Worm (Caenorhabditis elegans) whole organism, early embryonic: ENCODE measurements around the gene kel-10.
"Not testable (repeated sequence)": the region's sequence is repeated elsewhere in the genome, so short reads cannot be mapped to it uniquely, and the experiment has no call there.

Experiments used
- B0310.2 ChIP-seq: sonication (generic microtip); optimal IDR thresholded peaks from 2 replicates; lab custom pipeline; 2016; ENCODE audit warnings: mild to moderate bottlenecking, missing genetic modification characterization, missing compliant biosample characterization
- F13C5.2 ChIP-seq: sonication (generic microtip); optimal IDR thresholded peaks from 2 replicates; lab custom pipeline; 2017; ENCODE audit warnings: mild to moderate bottlenecking, missing genetic modification characterization, inconsistent platforms, missing compliant biosample characterization
- aly-1 ChIP-seq: sonication (generic microtip); optimal IDR thresholded peaks from 2 replicates; lab custom pipeline; 2016; ENCODE audit warnings: missing genetic modification characterization, missing compliant biosample characterization
- ama-1 ChIP-seq: fragments of 150-350 bp; optimal IDR thresholded peaks from 2 replicates; lab custom pipeline; 2014
- ceh-13 ChIP-seq: fragments of 200-800 bp; sonication (Bioruptor generic); optimal IDR thresholded peaks from 2 replicates; lab custom pipeline; 2018; ENCODE audit warnings: mild to moderate bottlenecking, missing genetic modification characterization, missing compliant biosample characterization
- ceh-36 ChIP-seq: sonication (generic microtip); optimal IDR thresholded peaks from 2 replicates; lab custom pipeline; 2016; ENCODE audit warnings: missing genetic modification characterization, inconsistent platforms, missing compliant biosample characterization
- ets-7 ChIP-seq: sonication (generic microtip); optimal IDR thresholded peaks from 2 replicates; lab custom pipeline; 2016; ENCODE audit warnings: missing genotype, missing genetic modification characterization, missing compliant biosample characterization
- flt-1 ChIP-seq: fragments of 200-800 bp; sonication (Bioruptor generic); IDR thresholded peaks from 2 replicates; pipeline ENCODE4 v1.3.6; 2022; ENCODE audit warnings: missing genetic modification characterization, missing compliant biosample characterization
- hmbx-1 ChIP-seq: sonication (generic microtip); optimal IDR thresholded peaks from 2 replicates; lab custom pipeline; 2016; ENCODE audit warnings: mild to moderate bottlenecking, missing genetic modification characterization, missing compliant biosample characterization
- hmg-4 ChIP-seq: fragments of 200-800 bp; sonication (Bioruptor generic); optimal IDR thresholded peaks from 2 replicates; lab custom pipeline; 2018; ENCODE audit warnings: mild to moderate bottlenecking, missing genetic modification characterization, missing compliant biosample characterization
- hnd-1 ChIP-seq: sonication (generic microtip); optimal IDR thresholded peaks from 2 replicates; lab custom pipeline; 2016; ENCODE audit warnings: missing genetic modification characterization, missing compliant biosample characterization
- pes-1 ChIP-seq: fragments of 200-800 bp; sonication (Bioruptor generic); IDR thresholded peaks from 2 replicates; pipeline ENCODE4 v1.3.6; 2022; ENCODE audit warnings: missing genetic modification reagents, missing genetic modification characterization, missing compliant biosample characterization
- scrt-1 ChIP-seq: fragments of 200-800 bp; sonication (Bioruptor generic); IDR thresholded peaks from 2 replicates; pipeline ENCODE4 v1.3.6; 2022; ENCODE audit warnings: missing genetic modification characterization, missing compliant biosample characterization
- sea-1 ChIP-seq: fragments of 200-800 bp; sonication (Bioruptor generic); conservative IDR thresholded peaks from 2 replicates; pipeline ENCODE4 v1.3.6; 2022; ENCODE audit warnings: missing genetic modification characterization, missing compliant biosample characterization
- tbx-11 ChIP-seq: fragments of 200-800 bp; sonication (Bioruptor generic); IDR thresholded peaks from 2 replicates; pipeline ENCODE4 v1.3.6; 2022; ENCODE audit warnings: missing genetic modification characterization, missing compliant biosample characterization
- tbx-37 ChIP-seq: fragments of 200-800 bp; sonication (Bioruptor generic); conservative IDR thresholded peaks from 2 replicates; pipeline ENCODE4 v1.3.6; 2022; ENCODE audit warnings: missing genetic modification reagents, missing genetic modification characterization, missing compliant biosample characterization
- tra-4 ChIP-seq: sonication (generic microtip); optimal IDR thresholded peaks from 2 replicates; lab custom pipeline; 2017; ENCODE audit warnings: missing genetic modification characterization, missing compliant biosample characterization

kel-10 gene

DNA sequence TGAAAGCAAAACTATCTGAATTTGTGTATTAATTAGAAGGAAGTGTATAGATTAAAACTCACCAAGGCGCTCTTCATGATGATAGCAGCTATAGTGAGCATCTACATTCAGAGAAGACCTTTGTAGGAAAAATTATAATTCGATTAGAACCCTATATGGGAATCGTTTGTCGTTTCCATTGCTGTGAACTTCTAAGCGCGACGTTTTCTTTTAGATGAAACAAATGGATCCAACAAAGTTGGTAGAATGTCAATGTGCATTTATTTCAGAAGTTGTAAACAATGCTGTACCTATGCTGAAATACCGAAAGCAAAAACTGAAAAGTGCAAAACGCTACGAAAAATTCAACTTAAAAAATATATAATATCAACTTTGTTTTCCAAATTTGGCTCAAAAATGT, 45.2 kb downstream of the kel-10 start, which contains the start of gene T16G12.10:
T16G12.10 (minus strand) TSS at position 101 of the 400 bp plus-strand sequence.
- no peak for TF ChIP-seq flt-1
- TF ChIP-seq sea-1 (GFP tag; lab: Robert Waterston, UW) = no peak
- no peak for TF ChIP-seq tbx-37 (GFP tag; lab: Robert Waterston, UW)
- no peak for TF ChIP-seq hmbx-1 (tag; lab: Kevin White, UChicago)
- no peak for TF ChIP-seq ama-1 (lab: Kevin White, UChicago)
- no peak for TF ChIP-seq B0310.2 (tag; lab: Kevin White, UChicago)
- TF ChIP-seq aly-1 (tag; lab: Kevin White, UChicago) = no peak
- no peak for TF ChIP-seq pes-1 (GFP tag; lab: Robert Waterston, UW)
- no peak for TF ChIP-seq hnd-1 (tag; lab: Kevin White, UChicago)
- TF ChIP-seq hmg-4 (GFP tag; lab: Kevin White, UChicago) = no peak

DNA sequence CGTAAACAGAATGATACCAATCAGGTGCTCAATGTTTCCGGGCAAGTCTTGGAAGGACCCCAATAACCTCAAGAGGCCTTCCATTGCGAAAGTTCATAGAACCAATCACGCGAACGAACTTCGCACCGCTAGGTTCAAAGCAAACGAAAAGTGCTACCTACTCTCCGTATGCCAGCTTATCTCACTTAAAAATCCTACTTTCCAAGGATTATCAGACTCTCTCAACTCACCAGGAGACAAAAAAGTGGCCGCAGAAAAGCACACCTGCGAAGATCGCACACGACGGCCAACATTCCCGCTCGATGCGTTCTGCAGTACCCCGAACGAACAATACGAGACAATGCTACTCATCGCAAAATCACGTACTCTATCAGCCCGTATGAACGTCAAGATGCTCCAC, 47.9 kb downstream of the kel-10 start, which contains the start of gene T16G12.12:
T16G12.12 (plus strand) TSS at position 301 of the 400 bp plus-strand sequence.
- TF ChIP-seq tbx-11 (GFP tag; lab: Robert Waterston, UW); ceh-13 (GFP tag; lab: Kevin White, UChicago); hmg-4 (GFP tag; lab: Kevin White, UChicago): not testable (repeated sequence)

DNA sequence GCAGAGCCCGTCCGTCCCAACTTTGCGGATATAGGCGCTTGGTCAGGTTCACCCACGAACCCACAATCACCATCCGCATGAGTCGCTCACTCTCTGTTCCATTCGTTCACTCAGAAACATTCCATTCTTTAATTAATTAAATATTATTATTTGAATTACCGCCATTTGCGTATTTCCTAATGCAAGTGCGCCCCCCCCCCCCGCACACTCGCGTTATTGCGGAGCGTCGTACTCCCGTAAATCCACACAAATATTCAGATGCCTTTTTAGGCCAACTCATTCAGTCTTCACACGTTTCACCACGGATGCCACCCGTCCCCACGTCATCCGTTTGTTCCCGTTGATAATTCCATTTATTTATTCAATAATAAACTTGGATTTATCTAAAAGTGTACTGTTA, 50.9 kb downstream of the kel-10 start, which contains the start of gene T16G12.3:
T16G12.3 (plus strand) TSS at position 301 of the 400 bp plus-strand sequence.
- not testable (repeated sequence) for TF ChIP-seq hmbx-1 (tag; lab: Kevin White, UChicago); aly-1 (tag; lab: Kevin White, UChicago); scrt-1 (GFP tag; lab: Robert Waterston, UW)

ce11 chrIII:10049682-10050081, 51.6 kb downstream of the kel-10 start, which contains the start of gene T16G12.1:
Gene T16G12.1 (minus strand): TSS chrIII:10049857.
- TF ChIP-seq tbx-11 (GFP tag; lab: Robert Waterston, UW) = no peak
- TF ChIP-seq ets-7 (tag; lab: Kevin White, UChicago) = no peak
- no peak for TF ChIP-seq hmg-4 (GFP tag; lab: Kevin White, UChicago)
- TF ChIP-seq flt-1 = no peak
- no peak for TF ChIP-seq tra-4 (tag; lab: Kevin White, UChicago)
- TF ChIP-seq ceh-36 (tag; lab: Kevin White, UChicago) = no peak
- no peak for TF ChIP-seq aly-1 (tag; lab: Kevin White, UChicago)
- TF ChIP-seq hnd-1 (tag; lab: Kevin White, UChicago) = no peak
- TF ChIP-seq ama-1 (lab: Kevin White, UChicago) = no peak
- no peak for TF ChIP-seq scrt-1 (GFP tag; lab: Robert Waterston, UW)
- TF ChIP-seq tbx-37 (GFP tag; lab: Robert Waterston, UW) = no peak
- no peak for TF ChIP-seq sea-1 (GFP tag; lab: Robert Waterston, UW)
- TF ChIP-seq ceh-13 (GFP tag; lab: Kevin White, UChicago) = no peak
- no peak for TF ChIP-seq pes-1 (GFP tag; lab: Robert Waterston, UW)
- TF ChIP-seq hmbx-1 (tag; lab: Kevin White, UChicago) = no peak
- no peak for TF ChIP-seq B0310.2 (tag; lab: Kevin White, UChicago)
- TF ChIP-seq F13C5.2 (tag; lab: Kevin White, UChicago) = no peak
